Worm (Caenorhabditis elegans): ENCODE results near the gene C04E12.4.
"Not testable (repeated sequence)": the region's sequence is repeated elsewhere in the genome, so short reads cannot be mapped to it uniquely, and the experiment has no call there.

C04E12.4 gene

DNA sequence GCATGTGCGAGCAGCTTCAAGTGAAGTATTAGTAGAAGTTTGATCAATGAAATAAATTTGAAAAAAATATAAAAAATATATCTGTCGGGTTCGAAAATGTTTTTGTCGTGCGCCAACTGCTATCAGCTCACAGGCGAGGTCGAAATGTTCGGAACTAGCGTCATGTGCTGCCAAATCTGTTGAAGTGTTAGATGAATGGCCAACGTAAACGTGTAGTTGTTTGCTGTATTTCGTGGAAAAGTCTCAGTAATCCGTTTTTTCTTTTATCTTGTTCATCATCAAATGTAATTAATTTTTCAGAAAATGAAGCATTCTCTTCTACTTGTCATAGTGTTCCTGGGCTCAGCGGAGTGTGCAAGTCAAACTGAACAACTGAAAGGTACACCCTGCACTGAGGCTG, 12.7 kb upstream of the C04E12.4 start, which contains the start of gene C17B7.15:
TSS of gene C17B7.15 (plus strand) at position 301 of the 400 bp plus-strand sequence.
- no peak for TF ChIP-seq B0310.2 (tag; optimal IDR thresholded peaks at IDR 0.05)
- no peak for TF ChIP-seq hmbx-1 (tag; optimal IDR thresholded peaks at IDR 0.05)
- no peak for TF ChIP-seq tbx-37 (GFP tag; conservative IDR thresholded peaks at IDR 0.05)
- no peak for TF ChIP-seq ceh-36 (tag; optimal IDR thresholded peaks at IDR 0.05)
- no peak for TF ChIP-seq F13C5.2 (tag; optimal IDR thresholded peaks at IDR 0.05)
- no peak for TF ChIP-seq hnd-1 (tag; optimal IDR thresholded peaks at IDR 0.05)
- no peak for TF ChIP-seq aly-1 (tag; optimal IDR thresholded peaks at IDR 0.05)

DNA sequence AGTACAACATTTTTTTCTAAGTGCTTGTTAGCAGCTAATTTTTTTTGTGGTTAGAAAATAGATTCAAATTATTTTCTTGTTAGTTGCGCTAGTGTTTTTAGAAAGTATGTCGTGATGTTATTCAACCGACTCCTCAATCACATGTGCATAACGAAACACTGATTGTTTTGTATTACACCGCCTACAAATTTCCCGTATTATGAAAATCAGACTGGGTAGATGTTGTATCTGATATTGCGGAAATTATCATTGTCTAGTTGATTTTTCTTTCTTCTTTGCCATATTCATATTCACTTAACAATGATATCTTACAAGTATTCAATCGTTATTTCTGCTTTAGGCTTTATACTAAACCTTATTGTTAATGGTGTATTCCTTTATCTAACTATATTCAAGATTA, 11.3 kb upstream of the C04E12.4 start, which contains the start of gene str-63:
TSS of gene str-63 (plus strand) at position 301 of the 400 bp plus-strand sequence.
- TF ChIP-seq ets-7 (tag; optimal IDR thresholded peaks at IDR 0.05), result no peak
- no peak for TF ChIP-seq sea-1 (GFP tag; conservative IDR thresholded peaks at IDR 0.05)
- no peak for TF ChIP-seq F13C5.2 (tag; optimal IDR thresholded peaks at IDR 0.05)
- no peak for TF ChIP-seq flt-1 (GFP tag; IDR thresholded peaks at IDR 0.05)
- TF ChIP-seq hmg-4 (GFP tag; optimal IDR thresholded peaks at IDR 0.05), result no peak
- no peak for TF ChIP-seq tbx-11 (GFP tag; IDR thresholded peaks at IDR 0.05)
- no peak for TF ChIP-seq B0310.2 (tag; optimal IDR thresholded peaks at IDR 0.05)
- TF ChIP-seq pes-1 (GFP tag; IDR thresholded peaks at IDR 0.05), result no peak
- TF ChIP-seq tbx-37 (GFP tag; conservative IDR thresholded peaks at IDR 0.05), result no peak
- no peak for TF ChIP-seq aly-1 (tag; optimal IDR thresholded peaks at IDR 0.05)
- no peak for TF ChIP-seq ceh-13 (GFP tag; optimal IDR thresholded peaks at IDR 0.05)
- no peak for TF ChIP-seq hmbx-1 (tag; optimal IDR thresholded peaks at IDR 0.05)
- no peak for TF ChIP-seq scrt-1 (GFP tag; IDR thresholded peaks at IDR 0.05)
- no peak for TF ChIP-seq hnd-1 (tag; optimal IDR thresholded peaks at IDR 0.05)

DNA sequence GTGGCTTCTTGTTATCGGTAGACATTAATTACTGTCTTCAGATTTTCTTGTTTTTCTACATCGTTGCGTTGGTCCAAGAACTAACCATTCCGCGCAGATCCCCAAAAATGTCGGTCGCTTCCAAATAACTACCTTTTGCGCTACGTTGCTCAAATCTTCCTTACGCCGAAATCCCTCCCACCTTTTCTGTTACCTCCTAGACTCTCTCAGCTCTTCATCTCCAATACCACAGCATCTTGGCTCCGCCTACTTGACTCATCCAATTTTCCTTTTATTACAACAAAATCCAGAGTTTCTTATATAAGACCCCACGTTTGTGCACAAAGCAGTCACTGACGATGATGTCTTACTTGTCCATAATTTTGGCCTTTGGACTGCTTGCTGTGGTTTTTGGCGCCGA, 9.7 kb upstream of the C04E12.4 start, which contains the start of gene C17B7.12:
TSS of gene C17B7.12 (plus strand) at position 301 of the 400 bp plus-strand sequence.
- TF ChIP-seq ets-7 (tag; optimal IDR thresholded peaks at IDR 0.05) (no peak), tbx-37 (GFP tag; conservative IDR thresholded peaks at IDR 0.05) (no peak)

DNA sequence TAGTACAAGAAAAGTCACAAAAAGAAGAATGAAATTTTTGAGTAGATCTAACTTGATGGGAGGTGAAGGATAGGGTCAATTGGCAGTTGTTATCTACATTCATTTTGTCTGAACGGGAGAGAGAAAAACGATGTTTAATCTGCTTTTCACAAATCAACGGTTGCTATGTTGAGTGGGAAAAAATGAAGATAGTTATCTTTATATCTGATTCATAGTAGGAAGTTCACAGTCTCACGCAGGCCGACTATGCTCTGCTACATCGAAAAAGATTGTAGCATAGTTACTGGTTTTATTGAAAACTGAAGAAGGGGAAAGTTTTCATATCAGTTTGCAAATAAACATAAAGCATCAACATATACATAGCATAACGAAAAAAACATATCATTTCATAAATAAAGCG, 7.0 kb upstream of the C04E12.4 start:
- TF ChIP-seq scrt-1 (GFP tag; IDR thresholded peaks at IDR 0.05) (no peak), sea-1 (GFP tag; conservative IDR thresholded peaks at IDR 0.05) (no peak), tbx-37 (GFP tag; conservative IDR thresholded peaks at IDR 0.05) (no peak), hmbx-1 (tag; optimal IDR thresholded peaks at IDR 0.05) (no peak), F13C5.2 (tag; optimal IDR thresholded peaks at IDR 0.05) (no peak), hmg-4 (GFP tag; optimal IDR thresholded peaks at IDR 0.05) (no peak), tbx-11 (GFP tag; IDR thresholded peaks at IDR 0.05) (no peak), B0310.2 (tag; optimal IDR thresholded peaks at IDR 0.05) (no peak), aly-1 (tag; optimal IDR thresholded peaks at IDR 0.05) (no peak), ama-1 (optimal IDR thresholded peaks at IDR 0.05) (no peak), flt-1 (GFP tag; IDR thresholded peaks at IDR 0.05) (no peak), ets-7 (tag; optimal IDR thresholded peaks at IDR 0.05) (no peak), hnd-1 (tag; optimal IDR thresholded peaks at IDR 0.05) (no peak), pes-1 (GFP tag; IDR thresholded peaks at IDR 0.05) (no peak), tra-4 (tag; optimal IDR thresholded peaks at IDR 0.05) (no peak), ceh-13 (GFP tag; optimal IDR thresholded peaks at IDR 0.05) (no peak), ceh-36 (tag; optimal IDR thresholded peaks at IDR 0.05) (no peak)

DNA sequence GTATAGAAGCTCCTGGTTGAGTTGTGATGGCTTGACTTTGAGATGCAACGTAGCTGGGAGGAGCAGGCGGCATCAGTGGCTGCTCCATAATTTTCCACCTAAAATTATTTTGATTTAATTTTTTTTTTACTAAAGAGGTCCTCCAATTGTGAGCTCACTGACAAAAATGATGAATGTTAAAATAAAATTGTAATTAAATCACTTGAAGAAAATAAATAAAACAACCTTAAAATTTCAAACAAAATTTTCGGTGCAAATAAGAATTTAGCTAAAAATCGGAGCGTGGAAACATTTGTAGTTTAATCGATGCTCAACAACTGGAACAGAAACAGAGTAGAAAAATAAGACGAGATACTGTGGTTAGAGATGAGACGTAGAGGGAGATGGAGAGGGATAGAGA, 5.5 kb upstream of the C04E12.4 start, which contains the start of gene scrm-3:
TSS of gene scrm-3 (minus strand) at position 101 of the 400 bp plus-strand sequence.
- TF ChIP-seq hmbx-1 (tag; optimal IDR thresholded peaks at IDR 0.05) (no peak), tra-4 (tag; optimal IDR thresholded peaks at IDR 0.05) (no peak), ceh-36 (tag; optimal IDR thresholded peaks at IDR 0.05) (no peak), hmg-4 (GFP tag; optimal IDR thresholded peaks at IDR 0.05) (no peak), pes-1 (GFP tag; IDR thresholded peaks at IDR 0.05) (no peak), B0310.2 (tag; optimal IDR thresholded peaks at IDR 0.05) (no peak), aly-1 (tag; optimal IDR thresholded peaks at IDR 0.05) (no peak), hnd-1 (tag; optimal IDR thresholded peaks at IDR 0.05) (no peak), ama-1 (optimal IDR thresholded peaks at IDR 0.05) (no peak), ceh-13 (GFP tag; optimal IDR thresholded peaks at IDR 0.05) (no peak), scrt-1 (GFP tag; IDR thresholded peaks at IDR 0.05) (no peak), tbx-11 (GFP tag; IDR thresholded peaks at IDR 0.05) (no peak), ets-7 (tag; optimal IDR thresholded peaks at IDR 0.05) (no peak), F13C5.2 (tag; optimal IDR thresholded peaks at IDR 0.05) (no peak), tbx-37 (GFP tag; conservative IDR thresholded peaks at IDR 0.05) (no peak), sea-1 (GFP tag; conservative IDR thresholded peaks at IDR 0.05) (no peak), flt-1 (GFP tag; IDR thresholded peaks at IDR 0.05) (no peak)

DNA sequence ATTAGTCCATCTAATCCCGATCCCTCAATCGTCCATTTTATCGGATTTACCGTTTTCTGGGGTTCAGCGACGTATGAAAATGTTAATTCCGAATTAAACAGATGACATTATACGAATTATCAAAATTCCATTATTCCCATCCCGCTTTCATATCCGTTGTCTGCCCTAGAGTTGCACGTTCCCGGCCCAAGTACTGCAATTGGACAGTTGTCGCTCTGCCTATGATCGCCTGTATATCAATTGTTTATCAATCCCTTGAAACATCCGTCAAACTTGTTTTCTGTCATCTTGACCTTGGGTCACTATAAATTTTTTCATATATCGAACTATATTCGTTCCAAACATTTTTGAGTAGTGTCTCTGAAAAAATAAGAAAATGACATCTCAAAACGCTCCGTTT, 4.3 kb upstream of the C04E12.4 start, which contains the start of gene C04E12.5:
TSS of gene C04E12.5 (plus strand) at position 301 of the 400 bp plus-strand sequence.
- no peak for TF ChIP-seq hmbx-1 (tag; optimal IDR thresholded peaks at IDR 0.05)
- TF ChIP-seq hnd-1 (tag; optimal IDR thresholded peaks at IDR 0.05), result no peak
- no peak for TF ChIP-seq F13C5.2 (tag; optimal IDR thresholded peaks at IDR 0.05)

DNA sequence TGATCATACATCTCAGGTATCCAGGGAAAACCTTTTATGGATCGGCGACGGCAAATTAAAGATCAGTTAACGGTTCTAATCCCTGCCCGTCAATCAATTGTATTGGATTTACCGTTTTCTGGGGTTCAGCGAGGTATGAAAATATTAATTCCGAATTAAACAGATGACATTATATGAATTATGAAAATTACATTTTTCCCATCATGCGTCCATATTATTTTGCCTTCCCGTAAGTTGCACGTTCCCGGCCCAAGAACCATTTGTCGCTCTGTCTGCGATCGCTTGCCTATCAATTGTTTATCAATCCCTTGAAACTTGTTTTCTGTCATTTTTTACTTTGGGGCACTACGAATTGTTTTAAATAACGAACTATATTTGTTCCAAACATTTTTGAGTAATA, 942 bp upstream of the C04E12.4 start:
- TF ChIP-seq tbx-37 (GFP tag; conservative IDR thresholded peaks at IDR 0.05), result no peak
- no peak for TF ChIP-seq tbx-11 (GFP tag; IDR thresholded peaks at IDR 0.05)
- no peak for TF ChIP-seq ceh-13 (GFP tag; optimal IDR thresholded peaks at IDR 0.05)
- TF ChIP-seq flt-1 (GFP tag; IDR thresholded peaks at IDR 0.05), result no peak
- TF ChIP-seq ets-7 (tag; optimal IDR thresholded peaks at IDR 0.05), result no peak
- TF ChIP-seq scrt-1 (GFP tag; IDR thresholded peaks at IDR 0.05), result no peak
- no peak for TF ChIP-seq sea-1 (GFP tag; conservative IDR thresholded peaks at IDR 0.05)
- no peak for TF ChIP-seq B0310.2 (tag; optimal IDR thresholded peaks at IDR 0.05)
- no peak for TF ChIP-seq tra-4 (tag; optimal IDR thresholded peaks at IDR 0.05)
- no peak for TF ChIP-seq hmg-4 (GFP tag; optimal IDR thresholded peaks at IDR 0.05)
- TF ChIP-seq pes-1 (GFP tag; IDR thresholded peaks at IDR 0.05), result no peak
- TF ChIP-seq ceh-36 (tag; optimal IDR thresholded peaks at IDR 0.05), result no peak
- no peak for TF ChIP-seq hmbx-1 (tag; optimal IDR thresholded peaks at IDR 0.05)
- TF ChIP-seq hnd-1 (tag; optimal IDR thresholded peaks at IDR 0.05), result no peak
- no peak for TF ChIP-seq F13C5.2 (tag; optimal IDR thresholded peaks at IDR 0.05)
- no peak for TF ChIP-seq ama-1 (optimal IDR thresholded peaks at IDR 0.05)
- TF ChIP-seq aly-1 (tag; optimal IDR thresholded peaks at IDR 0.05), result no peak

DNA sequence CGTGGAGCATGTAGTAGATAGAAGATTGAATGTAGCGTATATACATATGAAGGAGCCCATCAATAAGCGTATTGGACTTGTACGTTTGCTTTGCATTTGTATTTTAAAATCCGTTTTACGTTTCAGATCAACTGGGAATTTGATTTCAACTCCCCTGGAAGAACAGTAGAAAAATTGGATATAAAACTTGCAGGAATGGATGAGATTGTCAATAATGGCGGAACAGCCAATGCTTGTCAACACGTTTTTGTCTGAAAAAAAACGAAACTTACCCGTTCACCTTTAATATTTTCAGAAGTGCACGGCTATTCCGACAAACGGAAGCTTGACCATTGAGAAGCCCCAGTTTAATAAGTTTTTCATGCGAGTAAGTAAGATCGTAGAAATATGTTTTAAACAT, 5.2 kb downstream of the C04E12.4 start, which contains the start of gene C04E12.2:
TSS of gene C04E12.2 (plus strand) at position 301 of the 400 bp plus-strand sequence.
- TF ChIP-seq hmbx-1 (tag; optimal IDR thresholded peaks at IDR 0.05); ceh-36 (tag; optimal IDR thresholded peaks at IDR 0.05); tbx-37 (GFP tag; conservative IDR thresholded peaks at IDR 0.05): not testable (repeated sequence)
